Fruit fly (Drosophila melanogaster) whole organism, wandering third instar larva: ENCODE data around the gene CG12116.

Experiments used
- Abd-B ChIP-seq: fragments of >200 bp; optimal IDR thresholded peaks from 2 replicates; lab custom pipeline; 2017; ENCODE audit warnings: missing biosample characterization, missing genetic modification characterization
- GATAd ChIP-seq: sonication (Bioruptor generic); optimal IDR thresholded peaks from 2 replicates; lab custom pipeline; 2016; ENCODE audit warnings: missing biosample characterization, missing genetic modification characterization
- Hr78 ChIP-seq: fragments of >200 bp; optimal IDR thresholded peaks from 2 replicates; lab custom pipeline; 2017; ENCODE audit warnings: missing biosample characterization, missing genetic modification characterization
- Myc ChIP-seq: fragments of >200 bp; optimal IDR thresholded peaks from 2 replicates; lab custom pipeline; 2017
- OdsH ChIP-seq: fragments of 200-800 bp; sonication (Bioruptor generic); optimal IDR thresholded peaks from 2 replicates; lab custom pipeline; 2016; ENCODE audit warnings: missing biosample characterization, mild to moderate bottlenecking, missing genetic modification characterization
- foxo ChIP-seq, 2 experiments: fragments of 200-800 bp; sonication (Bioruptor generic); optimal IDR thresholded peaks; 2 replicates in 1 of 2; 3 replicates in 1 of 2; lab custom pipeline; 2016 to 2017; ENCODE audit warnings: missing biosample characterization in 2 of 2, missing genetic modification characterization in 2 of 2
- h ChIP-seq: fragments of 200-800 bp; sonication (Bioruptor generic); optimal IDR thresholded peaks from 3 replicates; lab custom pipeline; 2016; ENCODE audit warnings: missing biosample characterization, mild to moderate bottlenecking, missing genetic modification characterization
- pan ChIP-seq: fragments of >200 bp; optimal IDR thresholded peaks from 2 replicates; lab custom pipeline; 2017
- psq ChIP-seq: fragments of 200-800 bp; sonication (Bioruptor generic); optimal IDR thresholded peaks from 3 replicates; lab custom pipeline; 2017; ENCODE audit warnings: missing biosample characterization, mild to moderate bottlenecking, missing genetic modification characterization, moderate library complexity
- sage ChIP-seq: fragments of 200-800 bp; sonication (Bioruptor generic); optimal IDR thresholded peaks from 2 replicates; lab custom pipeline; 2016; ENCODE audit warnings: missing biosample characterization, mild to moderate bottlenecking, missing genetic modification characterization
- usp ChIP-seq: fragments of >200 bp; optimal IDR thresholded peaks from 2 replicates; lab custom pipeline; 2017; ENCODE audit warnings: missing biosample characterization, missing genetic modification characterization

DNA sequence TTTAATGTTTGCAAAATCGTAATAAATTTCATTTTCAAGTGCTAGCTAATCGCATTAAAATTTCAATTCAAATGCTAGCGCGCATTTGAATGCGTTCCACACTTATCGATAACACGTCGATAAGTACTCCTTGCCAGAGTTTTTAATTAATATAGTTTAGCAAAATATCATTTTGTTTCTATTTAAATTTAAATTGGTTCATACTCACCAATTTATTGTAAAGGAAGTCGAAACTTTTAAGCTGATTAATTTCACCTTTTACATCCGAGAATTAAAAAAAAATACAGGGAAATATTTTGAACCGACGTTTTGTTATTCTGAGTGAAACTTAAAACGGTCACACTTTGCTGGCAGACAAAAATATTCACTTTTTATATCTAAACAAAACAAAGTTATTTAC is 7.7 kb downstream of the CG12116 start, which contains the start of gene Es2:
- TF ChIP-seq Abd-B (GFP tag; lab: Kevin White, UChicago) (no peak), psq (GFP tag; lab: Kevin White, UChicago) (no peak), Hr78 (GFP tag; lab: Kevin White, UChicago) (no peak), GATAd (no peak), pan (lab: Kevin White, UChicago) (no peak), foxo (GFP tag; optimal IDR thresholded peaks at IDR 0.05; lab: Kevin White, UChicago) (no peak), h (no peak), OdsH (GFP tag; lab: Kevin White, UChicago) (no peak), usp (GFP tag; lab: Kevin White, UChicago) (no peak), Myc (peak; percentile 63), sage (GFP tag; lab: Kevin White, UChicago) (peak; percentile 13)
